Worm (Caenorhabditis elegans) whole organism, L4 larva: ENCODE measurements around the gene F45E10.2.

Experiments
- D1046.2 ChIP-seq: fragments of 200-800 bp; sonication (Bioruptor generic); IDR thresholded peaks from 2 replicates; pipeline ENCODE4 v1.3.6; 2022; ENCODE audit warnings: missing genetic modification characterization, missing compliant biosample characterization
- F37D6.2 ChIP-seq: sonication (generic microtip); optimal IDR thresholded peaks from 2 replicates; lab custom pipeline; 2016; ENCODE audit warnings: mild to moderate bottlenecking, missing genetic modification characterization, missing compliant biosample characterization
- F49E8.2 ChIP-seq: sonication (generic microtip); optimal IDR thresholded peaks from 2 replicates; lab custom pipeline; 2016; ENCODE audit warnings: missing compliant biosample characterization, mild to moderate bottlenecking, missing genetic modification characterization, borderline replicate concordance
- ZK337.2 ChIP-seq: fragments of 200-800 bp; sonication (Bioruptor generic); IDR thresholded peaks from 2 replicates; pipeline ENCODE4 v1.3.6; 2022; ENCODE audit warnings: missing genetic modification reagents, missing genetic modification characterization, missing compliant biosample characterization
- aly-2 ChIP-seq: sonication (generic microtip); optimal IDR thresholded peaks from 2 replicates; lab custom pipeline; 2018; ENCODE audit warnings: missing biosample characterization, missing genetic modification characterization
- ama-1 ChIP-seq: fragments of 150-350 bp; optimal IDR thresholded peaks from 2 replicates; lab custom pipeline; 2014; ENCODE audit warnings: inconsistent platforms, mixed read lengths
- arid-1 ChIP-seq: fragments of 200-800 bp; sonication (Bioruptor generic); conservative IDR thresholded peaks from 2 replicates; pipeline ENCODE4 v1.3.6; 2022; ENCODE audit warnings: missing genetic modification reagents, missing genetic modification characterization, missing compliant biosample characterization
- ceh-20 ChIP-seq: fragments of 200-800 bp; sonication (Bioruptor generic); IDR thresholded peaks from 2 replicates; pipeline ENCODE4 v1.3.6; 2022; ENCODE audit warnings: missing genetic modification reagents, missing genetic modification characterization, missing compliant biosample characterization
- ceh-28 ChIP-seq: fragments of 150-350 bp; optimal IDR thresholded peaks from 2 replicates; lab custom pipeline; 2014; ENCODE audit warnings: missing biosample characterization, missing genetic modification reagents, missing genetic modification characterization
- ceh-44 ChIP-seq: fragments of 200-800 bp; sonication (Bioruptor generic); IDR thresholded peaks from 2 replicates; pipeline ENCODE4 v1.3.6; 2022; ENCODE audit warnings: missing genetic modification reagents, missing genetic modification characterization, missing compliant biosample characterization
- ceh-62 ChIP-seq: sonication (generic microtip); optimal IDR thresholded peaks from 2 replicates; lab custom pipeline; 2017; ENCODE audit warnings: missing biosample characterization, missing genetic modification characterization
- ceh-82 ChIP-seq: sonication (generic microtip); optimal IDR thresholded peaks from 2 replicates; lab custom pipeline; 2017; ENCODE audit warnings: missing biosample characterization, missing genetic modification characterization
- ces-1 ChIP-seq: fragments of 150-350 bp; sonication (generic microtip); optimal IDR thresholded peaks from 4 replicates; lab custom pipeline; 2014; ENCODE audit warnings: missing biosample characterization, missing genetic modification reagents, missing genetic modification characterization
- daf-12 ChIP-seq: fragments of 150-350 bp; optimal IDR thresholded peaks from 2 replicates; lab custom pipeline; 2014; ENCODE audit warnings: missing biosample characterization, missing genetic modification reagents, missing genetic modification characterization
- daf-16 ChIP-seq, 3 experiments: sonication (generic microtip); optimal IDR thresholded peaks; 2 replicates each; lab custom pipeline; 2016 to 2017; ENCODE audit warnings: missing genetic modification characterization in 3 of 3, missing genetic modification reagents in 3 of 3, mild to moderate bottlenecking in 2 of 3, missing compliant biosample characterization in 2 of 3, missing biosample characterization in 1 of 3, moderate library complexity in 1 of 3
- dmd-6 ChIP-seq: fragments of 200-800 bp; sonication (Bioruptor generic); IDR thresholded peaks from 2 replicates; pipeline ENCODE4 v1.3.6; 2022; ENCODE audit warnings: missing genetic modification reagents, missing genetic modification characterization, missing compliant biosample characterization
- dmd-8 ChIP-seq: fragments of 200-800 bp; sonication (Bioruptor generic); IDR thresholded peaks from 2 replicates; pipeline ENCODE4 v1.3.6; 2022; ENCODE audit warnings: missing genetic modification characterization, missing compliant biosample characterization
- dpl-1 ChIP-seq: fragments of 150-350 bp; optimal IDR thresholded peaks from 2 replicates; lab custom pipeline; 2014; ENCODE audit warnings: missing biosample characterization, missing genetic modification reagents, missing genetic modification characterization
- duxl-1 ChIP-seq: sonication (generic microtip); optimal IDR thresholded peaks from 2 replicates; lab custom pipeline; 2016; ENCODE audit warnings: mild to moderate bottlenecking, missing genetic modification characterization, moderate library complexity, missing compliant biosample characterization; ENCODE audit not compliant: poor library complexity
- dve-1 ChIP-seq: sonication (generic microtip); optimal IDR thresholded peaks from 2 replicates; lab custom pipeline; 2017; ENCODE audit warnings: antibody characterized with exemption, mild to moderate bottlenecking, missing genetic modification characterization, missing compliant biosample characterization; ENCODE audit not compliant: insufficient read depth
- egl-43 ChIP-seq: fragments of 200-800 bp; sonication (Bioruptor generic); IDR thresholded peaks from 2 replicates; pipeline ENCODE4 v1.3.6; 2022; ENCODE audit warnings: missing genetic modification reagents, missing genetic modification characterization, missing compliant biosample characterization
- fos-1 ChIP-seq: fragments of 150-350 bp; optimal IDR thresholded peaks from 2 replicates; lab custom pipeline; 2014; ENCODE audit warnings: missing biosample characterization, missing genetic modification characterization
- gei-8 ChIP-seq: fragments of 200-800 bp; sonication (Bioruptor generic); optimal IDR thresholded peaks from 2 replicates; lab custom pipeline; 2018; ENCODE audit warnings: mild to moderate bottlenecking, missing genetic modification characterization, missing compliant biosample characterization
- hif-1 ChIP-seq, 2 experiments: sonication (generic microtip); optimal IDR thresholded peaks; 2 replicates each; lab custom pipeline; 2016 to 2017; ENCODE audit warnings: missing compliant biosample characterization in 2 of 2, missing genetic modification characterization in 2 of 2, missing genetic modification reagents in 2 of 2, missing genotype in 2 of 2, mild to moderate bottlenecking in 1 of 2
- hlh-11 ChIP-seq: fragments of 200-800 bp; sonication (Bioruptor generic); optimal IDR thresholded peaks from 2 replicates; lab custom pipeline; 2018; ENCODE audit warnings: mild to moderate bottlenecking, missing genetic modification characterization, missing compliant biosample characterization
- hlh-30 ChIP-seq: sonication (generic microtip); optimal IDR thresholded peaks from 2 replicates; lab custom pipeline; 2017; ENCODE audit warnings: antibody characterized with exemption, mild to moderate bottlenecking, missing genetic modification characterization, missing compliant biosample characterization; ENCODE audit not compliant: insufficient read depth
- hmg-1.1 ChIP-seq: fragments of 200-800 bp; sonication (Bioruptor generic); IDR thresholded peaks from 2 replicates; pipeline ENCODE4 v1.3.6; 2022; ENCODE audit warnings: missing genetic modification reagents, missing genetic modification characterization, missing compliant biosample characterization
- lin-1 ChIP-seq: fragments of 200-800 bp; sonication (Bioruptor generic); IDR thresholded peaks from 2 replicates; pipeline ENCODE4 v1.3.6; 2022; ENCODE audit warnings: missing genetic modification reagents, missing genetic modification characterization, missing compliant biosample characterization
- lin-13 ChIP-seq: fragments of 150-350 bp; optimal IDR thresholded peaks from 2 replicates; lab custom pipeline; 2014; ENCODE audit warnings: missing biosample characterization, missing genetic modification reagents, missing genetic modification characterization
- lin-38 ChIP-seq: fragments of 200-800 bp; sonication (Bioruptor generic); IDR thresholded peaks from 2 replicates; pipeline ENCODE4 v1.3.6; 2022; ENCODE audit warnings: missing genetic modification reagents, missing genetic modification characterization, missing compliant biosample characterization
- lsy-2 ChIP-seq, 2 experiments: fragments of 150-350 bp in 1 of 2; sonication (generic microtip) in 1 of 2; optimal IDR thresholded peaks; 2 replicates each; lab custom pipeline; 2014 to 2017; ENCODE audit warnings: missing biosample characterization in 2 of 2, missing genetic modification characterization in 2 of 2
- mdl-1 ChIP-seq, 2 experiments: fragments of 150-350 bp in 1 of 2; sonication (generic microtip) in 1 of 2; optimal IDR thresholded peaks; 2 replicates each; lab custom pipeline; 2014 to 2017; ENCODE audit warnings: missing biosample characterization in 2 of 2, missing genetic modification characterization in 2 of 2
- mdt-29 ChIP-seq: fragments of 200-800 bp; sonication (Bioruptor generic); IDR thresholded peaks from 2 replicates; pipeline ENCODE4 v1.3.6; 2022; ENCODE audit warnings: missing genetic modification reagents, missing genetic modification characterization, missing compliant biosample characterization
- mep-1 ChIP-seq: fragments of 150-350 bp; sonication (generic microtip); optimal IDR thresholded peaks from 3 replicates; lab custom pipeline; 2014; ENCODE audit warnings: missing biosample characterization, missing genetic modification characterization
- mxl-3 ChIP-seq: fragments of 200-800 bp; sonication (Bioruptor generic); optimal IDR thresholded peaks from 2 replicates; lab custom pipeline; 2018; ENCODE audit warnings: mild to moderate bottlenecking, missing genetic modification characterization, missing compliant biosample characterization
- nhr-102 ChIP-seq: sonication (generic microtip); optimal IDR thresholded peaks from 2 replicates; lab custom pipeline; 2016; ENCODE audit warnings: mild to moderate bottlenecking, missing genetic modification characterization, moderate library complexity, missing compliant biosample characterization
- nhr-11 ChIP-seq: fragments of 150-350 bp; optimal IDR thresholded peaks from 2 replicates; lab custom pipeline; 2014; ENCODE audit warnings: missing biosample characterization, missing genetic modification characterization
- nhr-42 ChIP-seq: fragments of 200-800 bp; sonication (Bioruptor generic); IDR thresholded peaks from 2 replicates; pipeline ENCODE4 v1.3.6; 2022; ENCODE audit warnings: missing genetic modification characterization, missing compliant biosample characterization
- nhr-48 ChIP-seq: sonication (generic microtip); optimal IDR thresholded peaks from 2 replicates; lab custom pipeline; 2016; ENCODE audit warnings: mild to moderate bottlenecking, missing genetic modification characterization, missing compliant biosample characterization
- nhr-76 ChIP-seq: fragments of 150-350 bp; optimal IDR thresholded peaks from 2 replicates; lab custom pipeline; 2014; ENCODE audit warnings: missing biosample characterization, missing genetic modification characterization
- rbr-2 ChIP-seq: sonication (generic microtip); optimal IDR thresholded peaks from 2 replicates; lab custom pipeline; 2016; ENCODE audit warnings: missing genotype, missing genetic modification characterization, missing compliant biosample characterization
- set-16 ChIP-seq: fragments of 200-800 bp; sonication (Bioruptor generic); IDR thresholded peaks from 2 replicates; pipeline ENCODE4 v1.3.6; 2022; ENCODE audit warnings: missing genetic modification reagents, missing genetic modification characterization, missing compliant biosample characterization
- skn-1 ChIP-seq: fragments of 150-350 bp; optimal IDR thresholded peaks from 2 replicates; lab custom pipeline; 2014; ENCODE audit warnings: missing biosample characterization, missing genetic modification characterization
- unc-130 ChIP-seq: sonication (generic microtip); optimal IDR thresholded peaks from 2 replicates; lab custom pipeline; 2016; ENCODE audit warnings: missing genetic modification reagents, missing genetic modification characterization, missing compliant biosample characterization
- unc-62 ChIP-seq, 3 experiments: fragments of 150-350 bp in 1 of 3; sonication (generic microtip); optimal IDR thresholded peaks in 2 of 3; peaks in 1 of 3; 1 replicate in 1 of 3; 2 replicates in 2 of 3; lab custom pipeline; 2014 to 2017; ENCODE audit warnings: missing biosample characterization in 3 of 3, missing genetic modification characterization in 3 of 3, missing genetic modification reagents in 3 of 3, missing genotype in 1 of 3
- zfp-3 ChIP-seq: fragments of 200-800 bp; sonication (Bioruptor generic); conservative IDR thresholded peaks from 2 replicates; pipeline ENCODE4 v1.3.6; 2022; ENCODE audit warnings: missing genetic modification reagents, missing genetic modification characterization, missing compliant biosample characterization

The F45E10.2 gene

DNA sequence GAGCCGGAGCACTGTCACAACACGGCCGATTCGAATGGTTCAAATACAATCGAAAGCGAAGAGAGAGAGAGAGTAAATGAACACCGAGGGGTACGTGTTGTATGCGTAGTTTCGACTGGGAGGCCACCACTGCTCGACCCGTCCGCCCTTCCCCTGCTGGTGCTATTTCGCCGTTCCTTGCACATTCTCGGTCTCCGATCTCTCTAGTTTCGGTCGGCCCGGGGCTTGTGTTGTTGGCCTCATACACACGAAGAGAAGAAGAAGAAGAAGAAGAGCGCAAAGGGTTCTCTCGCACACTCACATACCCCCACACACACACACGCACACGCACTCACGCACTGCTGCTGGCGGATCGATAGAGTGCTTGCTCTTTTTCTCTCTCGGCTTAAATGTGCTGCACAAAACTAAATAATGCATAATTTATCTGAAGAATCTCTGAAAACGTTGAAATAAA lies 12.2 kb downstream of the F45E10.2 start (continued):
- no peak for TF ChIP-seq gei-8 (GFP tag; lab: Kevin White, UChicago)
- peak; percentile 86 for TF ChIP-seq hlh-11 (tag; lab: Kevin White, UChicago)
- peak; percentile 85 for TF ChIP-seq set-16 (GFP tag; lab: Robert Waterston, UW)
- peak; percentile 56 for TF ChIP-seq mxl-3 (GFP tag; lab: Kevin White, UChicago)
- TF ChIP-seq mdt-29 (GFP tag; lab: Robert Waterston, UW), result no peak
- 0 out of 2 replicates have a peak, but pooled peaks have one; percentile 63 for TF ChIP-seq ceh-20
- peak; percentile 45; the same call in 1 of the 2 replicates for TF ChIP-seq dmd-8 (GFP tag; lab: Robert Waterston, UW)
- TF ChIP-seq dmd-6 (GFP tag; lab: Robert Waterston, UW), result peak; percentile 63
- TF ChIP-seq lin-13, result peak; percentile 47
- peak; percentile 59 for TF ChIP-seq duxl-1
- no peak for TF ChIP-seq ZK337.2 (GFP tag; lab: Robert Waterston, UW)
- TF ChIP-seq dve-1 (tag; lab: Kevin White, UChicago), result peak; percentile 69
- TF ChIP-seq unc-62 (GFP tag; optimal IDR thresholded peaks at IDR 0.05 in 1 of 2; lab: Kevin White, UChicago), result no peak
- TF ChIP-seq unc-62 (tag; optimal IDR thresholded peaks at IDR 0.05; lab: Kevin White, UChicago), result no peak
- TF ChIP-seq nhr-76 (tag; lab: Kevin White, UChicago), result no peak
- no peak; the same call in 1 of the 2 replicates for TF ChIP-seq lin-1
- no peak for TF ChIP-seq F49E8.2 (tag; lab: Kevin White, UChicago)
- TF ChIP-seq daf-16 (GFP tag; optimal IDR thresholded peaks at IDR 0.05; lab: Kevin White, UChicago), result peak in 1 of 2 experiments; percentile 13
- TF ChIP-seq daf-16 (tag; optimal IDR thresholded peaks at IDR 0.05; lab: Kevin White, UChicago), result peak; percentile 67
- no peak for TF ChIP-seq ceh-44 (GFP tag; lab: Robert Waterston, UW)
- no peak for TF ChIP-seq skn-1
- peak; percentile 48 for TF ChIP-seq nhr-48 (tag; lab: Kevin White, UChicago)
- peak; percentile 55; the same call in 1 of the 2 replicates for TF ChIP-seq egl-43 (GFP tag; lab: Robert Waterston, UW)
- TF ChIP-seq arid-1 (GFP tag; lab: Robert Waterston, UW), result peak; percentile 32; the same call in 1 of the 2 replicates
- TF ChIP-seq aly-2 (tag; lab: Kevin White, UChicago), result no peak
- peak; percentile 58 to 80 for TF ChIP-seq mdl-1 (tag; optimal IDR thresholded peaks at IDR 0.05; lab: Kevin White, UChicago)
- peak; percentile 54 to 75 for TF ChIP-seq lsy-2 (tag; optimal IDR thresholded peaks at IDR 0.05; lab: Kevin White, UChicago)
- TF ChIP-seq hif-1 (tag; optimal IDR thresholded peaks at IDR 0.05; lab: Kevin White, UChicago), result peak; percentile 4 to 89
- peak; percentile 78 for TF ChIP-seq hlh-30 (tag; lab: Kevin White, UChicago)
- peak; percentile 89 for TF ChIP-seq hmg-1.1 (GFP tag; lab: Robert Waterston, UW)
- TF ChIP-seq ceh-62, result no peak
- no peak for TF ChIP-seq fos-1 (tag; lab: Kevin White, UChicago)
- TF ChIP-seq ama-1 (lab: Kevin White, UChicago), result peak; percentile 60
- TF ChIP-seq unc-130 (GFP tag; lab: Kevin White, UChicago), result no peak
- no peak for TF ChIP-seq ces-1
- TF ChIP-seq nhr-42 (GFP tag; lab: Robert Waterston, UW), result no peak
- TF ChIP-seq rbr-2 (tag; lab: Kevin White, UChicago), result peak; percentile 89
- TF ChIP-seq F37D6.2 (tag; lab: Kevin White, UChicago), result peak; percentile 42
- TF ChIP-seq ceh-82 (tag; lab: Kevin White, UChicago), result no peak
- no peak for TF ChIP-seq zfp-3
- TF ChIP-seq, all 104 proteins: peak for 46

DNA sequence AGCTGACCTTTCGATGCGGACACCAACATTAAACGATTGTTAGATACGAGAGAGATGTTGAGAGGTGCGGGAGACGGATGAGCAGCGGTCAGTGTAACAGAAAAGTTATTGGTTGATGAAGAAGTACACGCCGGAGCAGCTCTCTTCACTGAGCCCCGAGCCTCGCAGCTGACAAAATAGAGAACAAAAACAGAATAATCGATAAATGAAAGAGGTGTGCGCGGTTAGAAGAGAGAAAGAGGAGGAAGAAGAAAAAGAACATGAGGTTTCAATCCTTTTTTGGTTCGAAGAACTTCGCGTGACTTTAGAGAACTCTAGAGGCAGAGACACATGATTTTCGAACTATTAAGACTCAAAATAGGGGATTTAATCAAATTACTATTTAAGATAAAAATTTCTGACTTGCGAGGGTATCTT lies 13.3 kb downstream of the F45E10.2 start:
- TF ChIP-seq egl-43 (GFP tag; lab: Robert Waterston, UW) (0 out of 2 replicates have a peak, but pooled peaks have one; percentile 44), nhr-102 (no peak), D1046.2 (GFP tag; lab: Robert Waterston, UW) (no peak), dpl-1 (GFP tag; lab: Kevin White, UChicago) (peak; percentile 9), hlh-11 (tag; lab: Kevin White, UChicago) (peak; percentile 49), lsy-2 (tag; optimal IDR thresholded peaks at IDR 0.05; lab: Kevin White, UChicago) (peak in 1 of 2 experiments; percentile 66), ceh-28 (tag; lab: Kevin White, UChicago) (peak; percentile 61), unc-62 (GFP tag; optimal IDR thresholded peaks at IDR 0.05 in 1 of 2; lab: Kevin White, UChicago) (peak in 1 of 2 experiments; percentile 93), unc-62 (tag; optimal IDR thresholded peaks at IDR 0.05; lab: Kevin White, UChicago) (no peak), lin-38 (peak; percentile 26; the same call in 1 of the 2 replicates), nhr-48 (tag; lab: Kevin White, UChicago) (no peak), hlh-30 (tag; lab: Kevin White, UChicago) (peak; percentile 91), set-16 (GFP tag; lab: Robert Waterston, UW) (peak; percentile 28), rbr-2 (tag; lab: Kevin White, UChicago) (peak; percentile 16), daf-12 (tag; lab: Kevin White, UChicago) (no peak), mep-1 (tag; lab: Kevin White, UChicago) (no peak), nhr-11 (tag; lab: Kevin White, UChicago) (peak; percentile 52), hmg-1.1 (GFP tag; lab: Robert Waterston, UW) (peak; percentile 62; the same call in 1 of the 2 replicates)
